Fruit fly (Drosophila melanogaster) whole organism, wandering third instar larva: Measurements from ENCODE around the gene mil.
A peak's percentile ranks its signal among the peaks of the same experiment; 100 is the strongest.

Source experiments
- Abd-B ChIP-seq: fragments of >200 bp; optimal IDR thresholded peaks from 2 replicates; lab custom pipeline; 2017; ENCODE audit warnings: missing biosample characterization, missing genetic modification characterization
- CG32264 ChIP-seq: fragments of 200-800 bp; sonication (Bioruptor generic); optimal IDR thresholded peaks from 2 replicates; lab custom pipeline; 2016; ENCODE audit warnings: missing biosample characterization, missing genetic modification characterization
- CG9705 ChIP-seq: fragments of 200-800 bp; sonication (Bioruptor generic); optimal IDR thresholded peaks from 2 replicates; lab custom pipeline; 2018; ENCODE audit warnings: missing biosample characterization, mild to moderate bottlenecking, missing genetic modification characterization
- Dfd ChIP-seq: fragments of >200 bp; optimal IDR thresholded peaks from 2 replicates; lab custom pipeline; 2017; ENCODE audit warnings: missing biosample characterization, missing genetic modification characterization
- Dif ChIP-seq: fragments of 200-275, 200-300 bp; sonication (Bioruptor generic); optimal IDR thresholded peaks from 2 replicates; lab custom pipeline; 2018; ENCODE audit warnings: missing biosample characterization, missing genetic modification characterization; ENCODE audit not compliant: partially characterized antibody
- GATAd ChIP-seq: sonication (Bioruptor generic); optimal IDR thresholded peaks from 2 replicates; lab custom pipeline; 2016; ENCODE audit warnings: missing biosample characterization, missing genetic modification characterization
- HLH106 ChIP-seq: fragments of 200-800 bp; optimal IDR thresholded peaks from 3 replicates; lab custom pipeline; 2019; ENCODE audit warnings: missing biosample characterization, mild to moderate bottlenecking, missing genetic modification characterization, moderate library complexity
- Hnf4 ChIP-seq: fragments of 200-800 bp; sonication (Bioruptor generic); optimal IDR thresholded peaks from 2 replicates; lab custom pipeline; 2016; ENCODE audit warnings: missing biosample characterization, mild to moderate bottlenecking, missing genetic modification characterization
- Hr78 ChIP-seq: fragments of >200 bp; optimal IDR thresholded peaks from 2 replicates; lab custom pipeline; 2017; ENCODE audit warnings: missing biosample characterization, missing genetic modification characterization
- Hr83 ChIP-seq: fragments of 200-300 bp; sonication (Bioruptor generic); optimal IDR thresholded peaks from 2 replicates; lab custom pipeline; 2016; ENCODE audit warnings: missing biosample characterization, mild to moderate bottlenecking, missing genetic modification characterization, moderate library complexity; ENCODE audit not compliant: poor library complexity, severe bottlenecking
- Jra ChIP-seq: sonication (Bioruptor generic); optimal IDR thresholded peaks from 2 replicates; lab custom pipeline; 2016; ENCODE audit warnings: missing biosample characterization, missing genetic modification characterization
- Mio ChIP-seq: sonication (Bioruptor generic); optimal IDR thresholded peaks from 2 replicates; lab custom pipeline; 2016; ENCODE audit warnings: missing biosample characterization, missing genetic modification characterization
- Myc ChIP-seq: fragments of >200 bp; optimal IDR thresholded peaks from 2 replicates; lab custom pipeline; 2017
- N ChIP-seq: fragments of >200 bp; optimal IDR thresholded peaks from 2 replicates; lab custom pipeline; 2018; ENCODE audit warnings: missing biosample characterization, missing external identifiers, missing genetic modification characterization
- OdsH ChIP-seq: fragments of 200-800 bp; sonication (Bioruptor generic); optimal IDR thresholded peaks from 2 replicates; lab custom pipeline; 2016; ENCODE audit warnings: missing biosample characterization, mild to moderate bottlenecking, missing genetic modification characterization
- Rel ChIP-seq, 2 experiments: fragments of 200-800 bp; sonication (Bioruptor generic) in 1 of 2; optimal IDR thresholded peaks; 2 replicates in 1 of 2; 3 replicates in 1 of 2; lab custom pipeline; 2016 to 2019; ENCODE audit warnings: mild to moderate bottlenecking in 2 of 2, missing biosample characterization in 2 of 2, missing genetic modification characterization in 2 of 2, moderate library complexity in 1 of 2
- Sp1 ChIP-seq: fragments of 200-800 bp; sonication (Bioruptor generic); optimal IDR thresholded peaks from 3 replicates; lab custom pipeline; 2019; ENCODE audit warnings: missing biosample characterization, mild to moderate bottlenecking, missing genetic modification characterization, moderate library complexity
- Vsx2 ChIP-seq: fragments of 200-300, 225-300 bp; sonication (Bioruptor generic); optimal IDR thresholded peaks from 2 replicates; lab custom pipeline; 2018; ENCODE audit warnings: missing biosample characterization, missing genetic modification characterization; ENCODE audit not compliant: partially characterized antibody
- br ChIP-seq: fragments of 200-800 bp; sonication (Bioruptor generic); optimal IDR thresholded peaks from 2 replicates; lab custom pipeline; 2016; ENCODE audit warnings: missing biosample characterization, missing genetic modification characterization
- brk ChIP-seq: fragments of 200-800 bp; sonication (Bioruptor generic); optimal IDR thresholded peaks from 2 replicates; lab custom pipeline; 2016; ENCODE audit warnings: missing biosample characterization, mild to moderate bottlenecking, missing genetic modification characterization
- dl ChIP-seq, 2 experiments: fragments of 175-275, 200-275 bp in 1 of 2; fragments of 200-275 bp in 1 of 2; sonication (Bioruptor generic); optimal IDR thresholded peaks; lab custom pipeline; 2018; ENCODE audit warnings: mild to moderate bottlenecking in 2 of 2, missing biosample characterization in 2 of 2, missing genetic modification characterization in 2 of 2, moderate library complexity in 2 of 2; ENCODE audit not compliant: partially characterized antibody in 2 of 2, insufficient read depth in 1 of 2
- dmrt93B ChIP-seq: fragments of 200-800 bp; sonication (Bioruptor generic); optimal IDR thresholded peaks from 2 replicates; lab custom pipeline; 2018; ENCODE audit warnings: missing biosample characterization, mild to moderate bottlenecking, missing genetic modification characterization
- dsf ChIP-seq: sonication (Bioruptor generic); optimal IDR thresholded peaks from 2 replicates; lab custom pipeline; 2016; ENCODE audit warnings: missing biosample characterization, missing genetic modification characterization, borderline replicate concordance
- ey ChIP-seq: fragments of 200-800 bp; sonication (Bioruptor generic); optimal IDR thresholded peaks from 2 replicates; lab custom pipeline; 2016; ENCODE audit warnings: missing biosample characterization, missing genetic modification characterization
- foxo ChIP-seq, 2 experiments: fragments of 200-800 bp; sonication (Bioruptor generic); optimal IDR thresholded peaks; 2 replicates in 1 of 2; 3 replicates in 1 of 2; lab custom pipeline; 2016 to 2017; ENCODE audit warnings: missing biosample characterization in 2 of 2, missing genetic modification characterization in 2 of 2
- fru ChIP-seq: fragments of 200-800 bp; sonication (Bioruptor generic); optimal IDR thresholded peaks from 3 replicates; lab custom pipeline; 2016; ENCODE audit warnings: missing biosample characterization, mild to moderate bottlenecking, missing genetic modification characterization
- h ChIP-seq: fragments of 200-800 bp; sonication (Bioruptor generic); optimal IDR thresholded peaks from 3 replicates; lab custom pipeline; 2016; ENCODE audit warnings: missing biosample characterization, mild to moderate bottlenecking, missing genetic modification characterization
- jim ChIP-seq: fragments of 175-275, 200-325 bp; sonication (Bioruptor generic); optimal IDR thresholded peaks from 2 replicates; lab custom pipeline; 2016; ENCODE audit warnings: missing biosample characterization, mild to moderate bottlenecking, missing genetic modification characterization
- lola ChIP-seq: fragments of >200 bp; optimal IDR thresholded peaks from 2 replicates; lab custom pipeline; 2017; ENCODE audit warnings: missing biosample characterization, missing genetic modification characterization
- psq ChIP-seq: fragments of 200-800 bp; sonication (Bioruptor generic); optimal IDR thresholded peaks from 3 replicates; lab custom pipeline; 2017; ENCODE audit warnings: missing biosample characterization, mild to moderate bottlenecking, missing genetic modification characterization, moderate library complexity
- rgr ChIP-seq: fragments of 200-800 bp; sonication (Bioruptor generic); optimal IDR thresholded peaks from 3 replicates; lab custom pipeline; 2016; ENCODE audit warnings: missing biosample characterization, mild to moderate bottlenecking, missing genetic modification characterization
- sage ChIP-seq: fragments of 200-800 bp; sonication (Bioruptor generic); optimal IDR thresholded peaks from 2 replicates; lab custom pipeline; 2016; ENCODE audit warnings: missing biosample characterization, mild to moderate bottlenecking, missing genetic modification characterization
- sv ChIP-seq: fragments of 200-800 bp; sonication (Bioruptor generic); optimal IDR thresholded peaks from 3 replicates; lab custom pipeline; 2016; ENCODE audit warnings: missing biosample characterization, missing genetic modification characterization
- tai ChIP-seq: sonication (Bioruptor generic); optimal IDR thresholded peaks from 2 replicates; lab custom pipeline; 2016; ENCODE audit warnings: missing biosample characterization, missing genetic modification characterization
- usp ChIP-seq: fragments of >200 bp; optimal IDR thresholded peaks from 2 replicates; lab custom pipeline; 2017; ENCODE audit warnings: missing biosample characterization, missing genetic modification characterization
- woc ChIP-seq: sonication (Bioruptor generic); optimal IDR thresholded peaks from 2 replicates; lab custom pipeline; 2016; ENCODE audit warnings: missing biosample characterization, mild to moderate bottlenecking, missing genetic modification characterization

The mil gene

DNA sequence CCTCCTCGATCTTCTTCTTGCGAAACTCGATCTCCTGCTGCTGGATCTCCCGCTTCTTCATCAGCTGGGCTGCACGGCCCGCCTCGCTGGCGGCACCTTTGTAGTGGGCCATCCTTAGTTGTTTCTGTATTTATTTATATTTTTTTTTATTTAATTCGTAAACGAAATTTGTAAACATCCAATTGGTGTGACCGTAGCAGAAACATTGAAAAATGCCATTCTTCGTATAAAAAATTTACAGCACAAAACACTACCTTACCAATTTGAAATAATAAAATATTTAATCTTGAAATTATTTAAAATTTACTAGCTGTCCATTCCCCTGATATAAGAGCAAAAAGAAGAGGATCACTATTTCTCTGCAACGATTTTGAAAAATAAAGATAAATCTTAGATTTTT, 8.6 kb downstream of the mil start, which contains the start of gene CG12259:
Gene CG12259 (minus strand): TSS at position 207 of the 400 bp plus-strand sequence.
- peak; percentile 6 for TF ChIP-seq woc (GFP tag; lab: Kevin White, UChicago)
- TF ChIP-seq HLH106 (tag; lab: Kevin White, UChicago) = no peak

dm6 chr3R:27921982-27922672, 9.9 kb downstream of the mil start, which contains the start of gene BCAS2:
Gene BCAS2 (minus strand): TSS chr3R:27922356.
- TF ChIP-seq Myc (peak; percentile 93), Jra (GFP tag; lab: Kevin White, UChicago) (no peak), Dfd (GFP tag; lab: Kevin White, UChicago) (no peak), Sp1 (no peak)
- TF ChIP-seq, all 38 proteins: peak for 1

DNA sequence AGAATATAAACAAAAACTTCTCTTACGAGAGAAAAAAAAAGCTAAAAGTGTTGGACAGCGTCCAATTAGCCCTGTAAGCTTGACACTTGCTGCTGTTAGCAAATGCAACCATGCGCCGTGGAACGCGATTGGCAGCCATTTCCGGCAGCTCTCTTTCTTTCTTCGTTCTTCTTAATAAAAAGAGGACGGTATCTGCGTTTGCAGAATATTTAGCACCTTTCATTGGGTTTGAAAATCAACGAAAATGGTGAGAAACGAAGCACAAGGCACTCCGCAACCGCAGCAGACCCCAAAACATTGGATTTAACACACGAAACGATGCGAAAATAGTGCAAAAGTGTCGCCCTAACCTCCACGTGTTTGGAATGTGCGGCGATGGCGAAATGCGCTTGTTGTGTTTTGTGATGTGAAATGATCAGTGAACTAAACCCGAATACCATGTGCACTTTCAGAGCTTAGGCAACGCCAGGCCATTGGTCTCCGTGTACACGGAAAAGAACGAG, 10.5 kb downstream of the mil start, which contains the start of gene RpL4:
Gene RpL4 (plus strand): TSS at position 149 of the 503 bp plus-strand sequence.
- TF ChIP-seq dmrt93B (GFP tag; lab: Kevin White, UChicago) = peak; percentile 77
- TF ChIP-seq Abd-B (GFP tag; lab: Kevin White, UChicago) = no peak
- peak; percentile 92 for TF ChIP-seq rgr (GFP tag; lab: Kevin White, UChicago)
- no peak for TF ChIP-seq jim (GFP tag; lab: Kevin White, UChicago)
- no peak for TF ChIP-seq dl (GFP tag; optimal IDR thresholded peaks at IDR 0.05; lab: Kevin White, UChicago; ENCODE audit: insufficient read depth in 1 of 2, partially characterized antibody in 2 of 2)
- TF ChIP-seq usp (GFP tag; lab: Kevin White, UChicago) = no peak
- TF ChIP-seq Vsx2 = no peak
- peak; percentile 65 for TF ChIP-seq Mio (GFP tag; lab: Kevin White, UChicago)
- TF ChIP-seq CG32264 (GFP tag; lab: Kevin White, UChicago) = peak; percentile 39
- peak; percentile 81 for TF ChIP-seq CG9705
- TF ChIP-seq Dif (GFP tag; lab: Kevin White, UChicago) = no peak
- no peak for TF ChIP-seq Jra (GFP tag; lab: Kevin White, UChicago)
- TF ChIP-seq woc (GFP tag; lab: Kevin White, UChicago) = peak; percentile 69
- no peak for TF ChIP-seq tai
- no peak for TF ChIP-seq lola (GFP tag; lab: Kevin White, UChicago)
- TF ChIP-seq h = peak; percentile 76
- TF ChIP-seq Hr83 = peak; percentile 90
- TF ChIP-seq fru (GFP tag; lab: Kevin White, UChicago) = peak; percentile 57
- TF ChIP-seq dsf (GFP tag; lab: Kevin White, UChicago) = peak; percentile 68
- no peak for TF ChIP-seq Rel (GFP tag; optimal IDR thresholded peaks at IDR 0.05; lab: Kevin White, UChicago)
- TF ChIP-seq Rel (tag; optimal IDR thresholded peaks at IDR 0.05; lab: Kevin White, UChicago) = peak; percentile 31
- TF ChIP-seq OdsH = peak; percentile 77
- TF ChIP-seq foxo (GFP tag; optimal IDR thresholded peaks at IDR 0.05; lab: Kevin White, UChicago) = peak in 1 of 2 experiments; percentile 66
- no peak for TF ChIP-seq N
- no peak for TF ChIP-seq brk (GFP tag; lab: Kevin White, UChicago)
- no peak for TF ChIP-seq Hr78 (GFP tag; lab: Kevin White, UChicago)
- no peak for TF ChIP-seq GATAd (GFP tag; lab: Kevin White, UChicago)
- TF ChIP-seq Myc = peak; percentile 55
- peak; percentile 61 for TF ChIP-seq psq (GFP tag; lab: Kevin White, UChicago)
- TF ChIP-seq sv = peak; percentile 83
- peak; percentile 91 for TF ChIP-seq Sp1
- TF ChIP-seq br = peak; percentile 74
- no peak for TF ChIP-seq Hnf4 (GFP tag; lab: Kevin White, UChicago)
- TF ChIP-seq HLH106 (tag; lab: Kevin White, UChicago) = peak; percentile 37
- peak; percentile 35 for TF ChIP-seq ey (GFP tag; lab: Kevin White, UChicago)
- peak; percentile 42 for TF ChIP-seq sage (GFP tag; lab: Kevin White, UChicago)
- TF ChIP-seq Dfd (GFP tag; lab: Kevin White, UChicago) = no peak
